Fruit fly (Drosophila melanogaster): Measurements from ENCODE around the gene CG11537.

- peak; percentile 54 for TF ChIP-seq disco-r (GFP tag; optimal IDR thresholded peaks at IDR 0.05)
- no peak for TF ChIP-seq jing (GFP tag; optimal IDR thresholded peaks at IDR 0.05)
- peak; percentile 48; the same call in 1 of the 2 replicates for TF ChIP-seq CG11247 (GFP tag; IDR thresholded peaks at IDR 0.05)
- TF ChIP-seq her (GFP tag; optimal IDR thresholded peaks at IDR 0.05): peak; percentile 74
- TF ChIP-seq psq (GFP tag; optimal IDR thresholded peaks at IDR 0.05): no peak
- peak; percentile 1 for TF ChIP-seq CG4854 (GFP tag; optimal IDR thresholded peaks at IDR 0.05)
- peak; percentile 14 for TF ChIP-seq Dad (GFP tag; optimal IDR thresholded peaks at IDR 0.05)
- no peak for TF ChIP-seq usp (GFP tag; optimal IDR thresholded peaks at IDR 0.05)
Observed at dm6 chr3L:3148125-3149059, 5.1 kb upstream of the CG11537 start, which contains the start of the genes Usp5 and BtbVII.

Data from whole organism, embryonic.